Fruit fly (Drosophila melanogaster) whole organism, embryonic: Measurements from ENCODE around the gene glu.

Experiments used
- Asciz ChIP-seq: fragments of 200-800 bp; sonication (Bioruptor generic); optimal IDR thresholded peaks from 2 replicates; lab custom pipeline; 2017; ENCODE audit warnings: missing biosample characterization, mild to moderate bottlenecking, missing genetic modification characterization, missing genetic modification reagents
- B-H1 ChIP-seq: fragments of 200-800 bp; sonication (Bioruptor generic); IDR thresholded peaks from 3 replicates; pipeline ENCODE4 v1.3.6; 2022; ENCODE audit warnings: missing biosample characterization, missing genetic modification characterization
- Blimp-1 ChIP-seq: fragments of 200-800 bp; sonication (Bioruptor generic); optimal IDR thresholded peaks from 3 replicates; lab custom pipeline; 2018; ENCODE audit warnings: missing biosample characterization, missing genetic modification characterization, mild to moderate bottlenecking, moderate library complexity, missing genetic modification reagents
- C15 ChIP-seq: fragments of 200-800 bp; sonication (Bioruptor generic); IDR thresholded peaks from 3 replicates; pipeline ENCODE4 v1.3.6; 2022; ENCODE audit warnings: missing biosample characterization, missing genetic modification characterization
- CG10267 ChIP-seq: fragments of 200-800 bp; sonication (Bioruptor generic); optimal IDR thresholded peaks from 2 replicates; lab custom pipeline; 2018; ENCODE audit warnings: missing biosample characterization, mild to moderate bottlenecking, missing genetic modification characterization, moderate library complexity
- CG10274 ChIP-seq: fragments of 200-800 bp; sonication (Bioruptor generic); optimal IDR thresholded peaks from 3 replicates; lab custom pipeline; 2017; ENCODE audit warnings: missing biosample characterization, mild to moderate bottlenecking, missing genetic modification characterization
- CG11093 ChIP-seq: fragments of 200-800 bp; sonication (Bioruptor generic); IDR thresholded peaks from 3 replicates; pipeline ENCODE4 v1.3.6; 2022; ENCODE audit warnings: missing biosample characterization, missing genetic modification characterization
- CG11398 ChIP-seq: fragments of 200-800 bp; sonication (Bioruptor generic); optimal IDR thresholded peaks from 2 replicates; lab custom pipeline; 2016; ENCODE audit warnings: missing biosample characterization, missing genetic modification characterization
- CG16813 ChIP-seq: fragments of 200-800 bp; sonication (Bioruptor generic); IDR thresholded peaks from 3 replicates; pipeline ENCODE4 v1.3.6; 2022; ENCODE audit warnings: missing biosample characterization, missing genetic modification characterization; ENCODE audit not compliant: partially characterized antibody
- CG17802 ChIP-seq: fragments of 200-800 bp; sonication (Bioruptor generic); optimal IDR thresholded peaks from 2 replicates; lab custom pipeline; 2018; ENCODE audit warnings: missing biosample characterization, mild to moderate bottlenecking, missing genetic modification characterization, moderate library complexity
- CG2202 ChIP-seq: fragments of 200-800 bp; sonication (Bioruptor generic); optimal IDR thresholded peaks from 2 replicates; lab custom pipeline; 2018; ENCODE audit warnings: missing biosample characterization, mild to moderate bottlenecking, missing genetic modification characterization
- CG3163 ChIP-seq: fragments of 200-800 bp; sonication (Bioruptor generic); optimal IDR thresholded peaks from 3 replicates; lab custom pipeline; 2016; ENCODE audit warnings: missing biosample characterization, missing genetic modification characterization
- CG5953 ChIP-seq: fragments of 200-800 bp; sonication (Bioruptor generic); IDR thresholded peaks from 2 replicates; pipeline ENCODE4 v1.3.6; 2022; ENCODE audit warnings: missing biosample characterization, missing genetic modification characterization
- CG6765 ChIP-seq: fragments of 200-800 bp; sonication (Bioruptor generic); optimal IDR thresholded peaks from 3 replicates; lab custom pipeline; 2017; ENCODE audit warnings: missing biosample characterization, mild to moderate bottlenecking, missing genetic modification characterization
- CG7987 ChIP-seq: fragments of 200-800 bp; sonication (Bioruptor generic); optimal IDR thresholded peaks from 2 replicates; lab custom pipeline; 2018; ENCODE audit warnings: missing biosample characterization, mild to moderate bottlenecking, missing genetic modification characterization, moderate library complexity
- Dip2 ChIP-seq: fragments of 200-800 bp; sonication (Bioruptor generic); IDR thresholded peaks from 2 replicates; pipeline ENCODE4 v1.3.6; 2022; ENCODE audit warnings: missing biosample characterization, missing genetic modification characterization
- HmgZ ChIP-seq: fragments of 200-800 bp; sonication (Bioruptor generic); optimal IDR thresholded peaks from 2 replicates; lab custom pipeline; 2018; ENCODE audit warnings: missing biosample characterization, mild to moderate bottlenecking, missing genetic modification characterization
- Hmx ChIP-seq: fragments of 200-800 bp; sonication (Bioruptor generic); optimal IDR thresholded peaks from 2 replicates; lab custom pipeline; 2016; ENCODE audit warnings: missing biosample characterization, missing genetic modification characterization
- Hr78 ChIP-seq, 2 experiments: fragments of 200-800 bp in 1 of 2; fragments of >200 bp in 1 of 2; sonication (Bioruptor generic) in 1 of 2; optimal IDR thresholded peaks; 2 replicates each; lab custom pipeline; 2017 to 2019; ENCODE audit warnings: missing biosample characterization in 2 of 2, missing genetic modification characterization in 2 of 2, mild to moderate bottlenecking in 1 of 2, moderate library complexity in 1 of 2
- Myb ChIP-seq: fragments of 200-800 bp; sonication (Bioruptor generic); optimal IDR thresholded peaks from 2 replicates; lab custom pipeline; 2016; ENCODE audit warnings: missing biosample characterization, missing genetic modification characterization
- NFAT ChIP-seq: fragments of 200-800 bp; sonication (Bioruptor generic); IDR thresholded peaks from 2 replicates; pipeline ENCODE4 v1.3.6; 2022; ENCODE audit warnings: missing biosample characterization, missing genetic modification characterization
- Nf-YB ChIP-seq: fragments of 200-800 bp; sonication (Bioruptor generic); optimal IDR thresholded peaks from 3 replicates; lab custom pipeline; 2019; ENCODE audit warnings: missing biosample characterization, mild to moderate bottlenecking, missing genetic modification characterization, moderate library complexity
- Nf-YC ChIP-seq: fragments of 200-800 bp; optimal IDR thresholded peaks from 3 replicates; lab custom pipeline; 2019; ENCODE audit warnings: missing biosample characterization, mild to moderate bottlenecking, missing genetic modification characterization, moderate library complexity
- Oli ChIP-seq: fragments of 200-800 bp; sonication (Bioruptor generic); optimal IDR thresholded peaks from 2 replicates; lab custom pipeline; 2018; ENCODE audit warnings: missing biosample characterization, mild to moderate bottlenecking, missing genetic modification characterization, moderate library complexity
- Poxn ChIP-seq: fragments of 200-800 bp; sonication (Bioruptor generic); IDR thresholded peaks from 2 replicates; pipeline ENCODE4 v1.3.6; 2022; ENCODE audit warnings: missing biosample characterization, missing genetic modification characterization
- Rfx ChIP-seq: fragments of 200-800 bp; sonication (Bioruptor generic); IDR thresholded peaks from 2 replicates; pipeline ENCODE4 v1.3.6; 2022; ENCODE audit warnings: missing biosample characterization, missing genetic modification characterization
- Rx ChIP-seq: fragments of 200-800 bp; sonication (Bioruptor generic); IDR thresholded peaks from 2 replicates; pipeline ENCODE4 v1.3.6; 2022; ENCODE audit warnings: missing biosample characterization, missing genetic modification characterization
- Side ChIP-seq: fragments of 200-800 bp; sonication (Bioruptor generic); optimal IDR thresholded peaks from 2 replicates; lab custom pipeline; 2016; ENCODE audit warnings: missing biosample characterization, missing genetic modification characterization
- Spps ChIP-seq: fragments of 200-800 bp; sonication (Bioruptor generic); optimal IDR thresholded peaks from 2 replicates; lab custom pipeline; 2018; ENCODE audit warnings: missing biosample characterization, mild to moderate bottlenecking, missing genetic modification characterization
- TFAM ChIP-seq: fragments of 200-800 bp; sonication (Bioruptor generic); optimal IDR thresholded peaks from 2 replicates; lab custom pipeline; 2017; ENCODE audit warnings: missing biosample characterization, missing genetic modification characterization, inconsistent platforms
- YL-1 ChIP-seq: fragments of 200-800 bp; sonication (Bioruptor generic); optimal IDR thresholded peaks from 3 replicates; lab custom pipeline; 2017; ENCODE audit warnings: missing biosample characterization, mild to moderate bottlenecking, missing genetic modification characterization
- ase ChIP-seq: fragments of 200-800 bp; sonication (Bioruptor generic); IDR thresholded peaks from 3 replicates; pipeline ENCODE4 v1.3.6; 2022; ENCODE audit warnings: missing biosample characterization, missing genetic modification characterization
- bowl ChIP-seq: fragments of 200-800 bp; sonication (Bioruptor generic); IDR thresholded peaks from 2 replicates; pipeline ENCODE4 v1.3.6; 2022; ENCODE audit warnings: missing biosample characterization, missing genetic modification characterization
- croc ChIP-seq: fragments of 200-800 bp; sonication (Bioruptor generic); conservative IDR thresholded peaks from 3 replicates; pipeline ENCODE4 v1.3.6; 2022; ENCODE audit warnings: missing biosample characterization, missing genetic modification characterization
- da ChIP-seq: fragments of 200-800 bp; sonication (Bioruptor generic); optimal IDR thresholded peaks from 2 replicates; lab custom pipeline; 2016; ENCODE audit warnings: missing biosample characterization, missing genetic modification characterization
- emc ChIP-seq: fragments of 200-800 bp; sonication (Bioruptor generic); optimal IDR thresholded peaks from 2 replicates; lab custom pipeline; 2016; ENCODE audit warnings: missing biosample characterization, missing genetic modification characterization
- fd3F ChIP-seq: fragments of 200-800 bp; sonication (Bioruptor generic); optimal IDR thresholded peaks from 2 replicates; lab custom pipeline; 2018; ENCODE audit warnings: missing biosample characterization, mild to moderate bottlenecking, missing genetic modification characterization, moderate library complexity
- gsb ChIP-seq: fragments of 200-800 bp; sonication (Bioruptor generic); IDR thresholded peaks from 2 replicates; pipeline ENCODE4 v1.3.6; 2022; ENCODE audit warnings: missing biosample characterization, missing genetic modification characterization
- ham ChIP-seq: fragments of 200-800 bp; sonication (Bioruptor generic); IDR thresholded peaks from 2 replicates; pipeline ENCODE4 v1.3.6; 2022; ENCODE audit warnings: missing biosample characterization, missing genetic modification characterization
- her ChIP-seq: fragments of 200-800 bp; sonication (Bioruptor generic); optimal IDR thresholded peaks from 2 replicates; lab custom pipeline; 2016; ENCODE audit warnings: missing biosample characterization, missing genetic modification characterization
- jing ChIP-seq: fragments of 200-800 bp; sonication (Bioruptor generic); optimal IDR thresholded peaks from 2 replicates; lab custom pipeline; 2018; ENCODE audit warnings: missing biosample characterization, mild to moderate bottlenecking, missing genetic modification characterization
- lbe ChIP-seq: fragments of 200-800 bp; sonication (Bioruptor generic); optimal IDR thresholded peaks from 2 replicates; lab custom pipeline; 2016; ENCODE audit warnings: missing biosample characterization, mild to moderate bottlenecking, missing genetic modification characterization
- nerfin-2 ChIP-seq: fragments of 200-800 bp; sonication (Bioruptor generic); IDR thresholded peaks from 2 replicates; pipeline ENCODE4 v1.3.6; 2022; ENCODE audit warnings: missing biosample characterization, missing genetic modification characterization; ENCODE audit not compliant: partially characterized antibody
- onecut ChIP-seq: fragments of 200-800 bp; sonication (Bioruptor generic); IDR thresholded peaks from 2 replicates; pipeline ENCODE4 v1.3.6; 2022; ENCODE audit warnings: missing biosample characterization, missing genetic modification characterization
- org-1 ChIP-seq: fragments of 200-800 bp; sonication (Bioruptor generic); optimal IDR thresholded peaks from 2 replicates; lab custom pipeline; 2017; ENCODE audit warnings: missing biosample characterization, missing genetic modification characterization
- phol ChIP-seq: fragments of 200-800 bp; sonication (Bioruptor generic); optimal IDR thresholded peaks from 3 replicates; lab custom pipeline; 2018; ENCODE audit warnings: missing biosample characterization, mild to moderate bottlenecking, missing genetic modification characterization, moderate library complexity
- scrt ChIP-seq: fragments of 200-800 bp; sonication (Bioruptor generic); optimal IDR thresholded peaks from 2 replicates; lab custom pipeline; 2018; ENCODE audit warnings: missing biosample characterization, mild to moderate bottlenecking, missing genetic modification characterization, moderate library complexity
- sna ChIP-seq: fragments of 200-800 bp; sonication (Bioruptor generic); IDR thresholded peaks from 2 replicates; pipeline ENCODE4 v1.3.6; 2022; ENCODE audit warnings: missing biosample characterization, missing genetic modification characterization; ENCODE audit not compliant: partially characterized antibody
- twi ChIP-seq: fragments of 200-800 bp; optimal IDR thresholded peaks from 2 replicates; lab custom pipeline; 2019; ENCODE audit warnings: missing biosample characterization, mild to moderate bottlenecking, missing genetic modification characterization, moderate library complexity
- wdn ChIP-seq: fragments of 200-800 bp; sonication (Bioruptor generic); IDR thresholded peaks from 2 replicates; pipeline ENCODE4 v1.3.6; 2022; ENCODE audit warnings: missing biosample characterization, missing genetic modification characterization

glu gene

DNA sequence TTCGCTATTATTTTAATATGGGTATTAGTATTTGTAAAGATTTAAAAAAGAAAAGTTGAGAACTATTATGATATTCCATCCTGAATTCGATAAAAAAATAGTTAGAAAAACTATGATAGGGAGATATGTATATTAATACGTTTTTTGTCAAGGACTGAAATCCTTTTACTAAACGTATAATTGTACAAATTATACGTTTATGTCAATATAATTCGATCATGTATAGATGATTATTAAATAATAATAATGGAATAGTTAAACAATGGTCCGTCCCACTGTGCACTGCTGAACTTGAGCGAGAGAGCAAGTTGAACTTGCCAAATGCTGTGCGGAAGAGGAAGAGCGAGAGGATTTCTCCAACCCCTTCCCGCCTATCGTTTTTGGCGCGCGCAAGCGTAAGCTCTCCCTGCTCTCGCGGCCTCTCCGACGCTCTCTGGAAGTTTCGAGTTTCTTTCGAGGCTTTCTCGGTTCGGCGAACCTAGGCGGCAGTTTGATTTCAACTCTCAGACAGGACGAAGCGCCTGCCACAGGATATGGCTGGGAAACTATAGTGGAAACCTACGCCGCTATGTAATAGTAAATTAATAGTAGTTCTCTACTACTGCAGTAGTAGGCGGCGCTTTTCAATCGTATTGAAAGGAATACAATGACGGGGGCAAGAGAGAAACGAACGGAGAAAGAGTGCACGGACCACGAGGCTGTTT lies 53.1 kb downstream of the glu start (continued):
- TF ChIP-seq NFAT (GFP tag; lab: Robert Waterston, UW) (no peak), fd3F (GFP tag; lab: Kevin White, UChicago) (peak; percentile 56), ham (no peak), Spps (tag; lab: Kevin White, UChicago) (no peak), CG11093 (no peak), Rfx (GFP tag; lab: Robert Waterston, UW) (no peak; the same call in 1 of the 2 replicates), YL-1 (no peak), scrt (GFP tag; lab: Kevin White, UChicago) (peak; percentile 15), CG10274 (GFP tag; lab: Kevin White, UChicago) (no peak), gsb (GFP tag; lab: Robert Waterston, UW) (no peak), onecut (GFP tag; lab: Robert Waterston, UW) (no peak), Nf-YB (GFP tag; lab: Kevin White, UChicago) (peak; percentile 60), Poxn (GFP tag; lab: Robert Waterston, UW) (no peak), org-1 (peak; percentile 54), CG17802 (tag; lab: Kevin White, UChicago) (no peak), wdn (no peak), ase (GFP tag; lab: Robert Waterston, UW) (no peak), Side (no peak), Myb (GFP tag; lab: Kevin White, UChicago) (no peak), Rx (GFP tag; lab: Robert Waterston, UW) (no peak), CG3163 (GFP tag; lab: Kevin White, UChicago) (no peak), CG10267 (tag; lab: Kevin White, UChicago) (peak; percentile 64), CG2202 (tag; lab: Kevin White, UChicago) (no peak), da (GFP tag; lab: Kevin White, UChicago) (no peak), CG16813 (GFP tag; lab: Robert Waterston, UW) (no peak), CG11398 (no peak), her (no peak), Oli (tag; lab: Kevin White, UChicago) (peak; percentile 66), phol (tag; lab: Kevin White, UChicago) (peak; percentile 80), CG6765 (GFP tag; lab: Kevin White, UChicago) (no peak), Hmx (GFP tag; lab: Kevin White, UChicago) (no peak), C15 (no peak), jing (GFP tag; lab: Kevin White, UChicago) (no peak), Dip2 (no peak), croc (GFP tag; lab: Robert Waterston, UW) (0 out of 3 replicates have a peak, but pooled peaks have one; percentile 16), B-H1 (GFP tag; lab: Robert Waterston, UW) (no peak; the same call in 2 of the 3 replicates), Hr78 (GFP tag; optimal IDR thresholded peaks at IDR 0.05; lab: Kevin White, UChicago) (peak in 1 of 2 experiments; percentile 42), nerfin-2 (GFP tag; lab: Robert Waterston, UW) (no peak), bowl (GFP tag; lab: Robert Waterston, UW) (no peak), CG5953 (GFP tag; lab: Robert Waterston, UW) (no peak), Blimp-1 (GFP tag; lab: Kevin White, UChicago) (peak; percentile 72), emc (GFP tag; lab: Kevin White, UChicago) (no peak), Asciz (GFP tag; lab: Kevin White, UChicago) (peak; percentile 53), Nf-YC (tag; lab: Kevin White, UChicago) (peak; percentile 56), sna (no peak), CG7987 (no peak), lbe (no peak), HmgZ (tag; lab: Kevin White, UChicago) (no peak), twi (tag; lab: Kevin White, UChicago) (peak; percentile 15), TFAM (GFP tag; lab: Kevin White, UChicago) (no peak)
